Worm (Caenorhabditis elegans) whole organism, L4 larva: ENCODE data around the gene otpl-3.

Experiments
- R02D3.7 ChIP-seq: fragments of 150-350 bp; sonication (generic microtip); optimal IDR thresholded peaks from 3 replicates; lab custom pipeline; 2014; ENCODE audit warnings: missing biosample characterization, missing genetic modification characterization
- T20F7.1 ChIP-seq: fragments of 200-800 bp; sonication (Bioruptor generic); optimal IDR thresholded peaks from 2 replicates; lab custom pipeline; 2018; ENCODE audit warnings: mild to moderate bottlenecking, missing genetic modification characterization, missing compliant biosample characterization
- ceh-82 ChIP-seq: sonication (generic microtip); optimal IDR thresholded peaks from 2 replicates; lab custom pipeline; 2017; ENCODE audit warnings: missing biosample characterization, missing genetic modification characterization
- daf-16 ChIP-seq, 3 experiments: sonication (generic microtip); optimal IDR thresholded peaks; 2 replicates each; lab custom pipeline; 2016 to 2017; ENCODE audit warnings: missing genetic modification characterization in 3 of 3, missing genetic modification reagents in 3 of 3, mild to moderate bottlenecking in 2 of 3, missing compliant biosample characterization in 2 of 3, missing biosample characterization in 1 of 3, moderate library complexity in 1 of 3
- egl-27 ChIP-seq: sonication (generic microtip); optimal IDR thresholded peaks from 3 replicates; lab custom pipeline; 2017; ENCODE audit warnings: missing biosample characterization, missing genetic modification reagents, missing genetic modification characterization
- fos-1 ChIP-seq: fragments of 150-350 bp; optimal IDR thresholded peaks from 2 replicates; lab custom pipeline; 2014; ENCODE audit warnings: missing biosample characterization, missing genetic modification characterization
- hlh-30 ChIP-seq: sonication (generic microtip); optimal IDR thresholded peaks from 2 replicates; lab custom pipeline; 2017; ENCODE audit warnings: antibody characterized with exemption, mild to moderate bottlenecking, missing genetic modification characterization, missing compliant biosample characterization; ENCODE audit not compliant: insufficient read depth
- nhr-237 ChIP-seq: sonication (generic microtip); optimal IDR thresholded peaks from 2 replicates; lab custom pipeline; 2017; ENCODE audit warnings: missing biosample characterization, missing genetic modification characterization
- nhr-76 ChIP-seq: fragments of 150-350 bp; optimal IDR thresholded peaks from 2 replicates; lab custom pipeline; 2014; ENCODE audit warnings: missing biosample characterization, missing genetic modification characterization
- nhr-77 ChIP-seq: fragments of 150-350 bp; optimal IDR thresholded peaks from 2 replicates; lab custom pipeline; 2014; ENCODE audit warnings: missing biosample characterization, missing genetic modification characterization
- skn-1 ChIP-seq: fragments of 150-350 bp; optimal IDR thresholded peaks from 2 replicates; lab custom pipeline; 2014; ENCODE audit warnings: missing biosample characterization, missing genetic modification characterization
- ztf-11 ChIP-seq: fragments of 150-350 bp; optimal IDR thresholded peaks from 2 replicates; lab custom pipeline; 2014; ENCODE audit warnings: missing biosample characterization, missing genetic modification characterization

- TF ChIP-seq R02D3.7 (tag; lab: Kevin White, UChicago), result no peak
- no peak for TF ChIP-seq nhr-76
- no peak for TF ChIP-seq fos-1
- TF ChIP-seq nhr-237 (tag; lab: Kevin White, UChicago), result no peak
- no peak for TF ChIP-seq nhr-77
- no peak for TF ChIP-seq skn-1 (tag; lab: Kevin White, UChicago)
- TF ChIP-seq ztf-11 (tag; lab: Kevin White, UChicago), result no peak
- TF ChIP-seq ceh-82 (tag; lab: Kevin White, UChicago), result no peak
- no peak for TF ChIP-seq hlh-30 (tag; lab: Kevin White, UChicago)
- no peak for TF ChIP-seq egl-27 (tag; lab: Kevin White, UChicago)
- TF ChIP-seq daf-16 (GFP tag; optimal IDR thresholded peaks at IDR 0.05; lab: Kevin White, UChicago), result peak in 1 of 2 experiments; percentile 64
- no peak for TF ChIP-seq daf-16 (tag; optimal IDR thresholded peaks at IDR 0.05; lab: Kevin White, UChicago)
- no peak for TF ChIP-seq T20F7.1 (GFP tag; lab: Kevin White, UChicago)
Measured at ce11 chrX:6915279-6915678, 9.3 kb downstream of the otpl-3 start.
